Fruit fly (Drosophila melanogaster): ENCODE data around the gene Cog8.

The Cog8 gene

DNA sequence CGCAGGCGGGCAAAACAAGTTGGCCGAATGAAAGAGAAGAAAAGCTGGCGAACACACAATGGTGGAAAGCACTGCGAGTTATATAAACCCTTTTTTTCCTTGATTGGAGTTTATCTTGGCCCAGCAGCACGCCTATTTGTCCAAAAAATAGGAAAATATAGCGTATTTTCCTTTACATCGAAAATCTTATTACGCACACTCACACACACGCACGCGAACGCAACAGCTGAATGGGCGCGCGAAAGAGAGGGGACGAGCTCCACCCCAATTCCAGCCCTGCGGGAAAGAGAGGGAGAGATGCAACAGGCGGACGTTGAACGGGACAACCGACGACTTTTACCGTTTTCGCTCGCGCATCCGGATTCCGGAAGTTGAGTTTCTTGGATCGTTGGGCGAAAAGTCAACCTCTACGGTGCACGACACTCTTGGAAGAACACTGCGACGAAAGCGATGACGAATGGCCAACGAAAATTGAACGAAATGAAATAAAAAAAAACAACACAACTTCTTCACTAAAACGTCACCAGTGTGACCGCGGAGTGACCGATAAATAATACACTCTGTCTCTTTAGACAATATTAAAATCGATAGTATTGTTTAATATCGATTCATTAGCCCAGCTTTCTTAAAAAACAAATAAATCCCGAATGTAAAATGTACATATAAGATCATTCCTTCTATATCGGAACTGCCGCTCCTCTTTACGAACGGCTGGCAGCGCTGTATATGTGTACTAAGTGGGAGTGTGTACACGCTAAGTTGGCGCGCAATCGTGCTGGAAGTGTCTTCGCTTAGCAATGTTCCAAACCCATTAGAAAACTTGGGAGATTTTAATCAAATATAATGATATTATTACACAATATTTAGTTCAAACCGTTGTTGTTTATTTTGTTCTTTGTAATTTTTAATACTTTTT, 18.0 kb upstream of the Cog8 start, which contains the start of the genes Dlg5 and CG4970 (continued):
- no peak for TF ChIP-seq tap (tag; optimal IDR thresholded peaks at IDR 0.05)
- TF ChIP-seq CG10321 (GFP tag; IDR thresholded peaks at IDR 0.05), result peak; percentile 72
- no peak for TF ChIP-seq gce (GFP tag; IDR thresholded peaks at IDR 0.05)
- no peak; the same call in 1 of the 2 replicates for TF ChIP-seq Rfx (GFP tag; IDR thresholded peaks at IDR 0.05)
- peak; percentile 63 for TF ChIP-seq kni (GFP tag; optimal IDR thresholded peaks at IDR 0.05)
- TF ChIP-seq sqz (GFP tag; optimal IDR thresholded peaks at IDR 0.05), result no peak
- TF ChIP-seq CG2199 (GFP tag; IDR thresholded peaks at IDR 0.05), result no peak
- TF ChIP-seq mirr (GFP tag; optimal IDR thresholded peaks at IDR 0.05), result no peak
- TF ChIP-seq ATbp (GFP tag; optimal IDR thresholded peaks at IDR 0.05), result no peak
- no peak for TF ChIP-seq CG16863 (GFP tag; optimal IDR thresholded peaks at IDR 0.05)
- peak; percentile 20 for TF ChIP-seq lilli (GFP tag; optimal IDR thresholded peaks at IDR 0.05)
- TF ChIP-seq B-H2 (GFP tag; optimal IDR thresholded peaks at IDR 0.05), result no peak
- no peak for TF ChIP-seq CG12236 (GFP tag; optimal IDR thresholded peaks at IDR 0.05)
- peak; percentile 38 for TF ChIP-seq CG13624 (GFP tag; optimal IDR thresholded peaks at IDR 0.05)
- no peak for TF ChIP-seq CG1024 (GFP tag; IDR thresholded peaks at IDR 0.05)
- no peak for TF ChIP-seq CG3726 (GFP tag; IDR thresholded peaks at IDR 0.05)
- TF ChIP-seq CG17359 (tag; optimal IDR thresholded peaks at IDR 0.05), result no peak
- no peak for TF ChIP-seq dmrt99B (tag; optimal IDR thresholded peaks at IDR 0.05)
- no peak for TF ChIP-seq CG9727 (GFP tag; optimal IDR thresholded peaks at IDR 0.05)
- no peak for TF ChIP-seq CG6683 (GFP tag; optimal IDR thresholded peaks at IDR 0.05)
- peak in 1 of 2 experiments; percentile 17 for TF ChIP-seq dpn (GFP tag; optimal IDR thresholded peaks at IDR 0.05)
- TF ChIP-seq ftz-f1 (GFP tag; optimal IDR thresholded peaks at IDR 0.05), result no peak
- no peak for TF ChIP-seq lbe (GFP tag; optimal IDR thresholded peaks at IDR 0.05)
- TF ChIP-seq CG16779 (GFP tag; IDR thresholded peaks at IDR 0.05), result no peak
- no peak for TF ChIP-seq vfl (GFP tag; optimal IDR thresholded peaks at IDR 0.05)
- peak; percentile 15; the same call in 1 of the 2 replicates for TF ChIP-seq ato (GFP tag; IDR thresholded peaks at IDR 0.05; ENCODE audit: partially characterized antibody)
- TF ChIP-seq ro (GFP tag; IDR thresholded peaks at IDR 0.05), result no peak
- TF ChIP-seq nmo (GFP tag; optimal IDR thresholded peaks at IDR 0.05), result peak; percentile 17
- no peak for TF ChIP-seq CG12391 (tag; optimal IDR thresholded peaks at IDR 0.05)
- TF ChIP-seq CG6272 (GFP tag; IDR thresholded peaks at IDR 0.05), result no peak
- no peak for TF ChIP-seq CG14050 (GFP tag; IDR thresholded peaks at IDR 0.05)
- TF ChIP-seq Mrtf (GFP tag; IDR thresholded peaks at IDR 0.05), result no peak
- no peak for TF ChIP-seq CG2678 (tag; optimal IDR thresholded peaks at IDR 0.05)
- no peak for TF ChIP-seq Dip2 (GFP tag; IDR thresholded peaks at IDR 0.05)
- no peak for TF ChIP-seq tio (GFP tag; optimal IDR thresholded peaks at IDR 0.05)
- no peak for TF ChIP-seq CG1602 (GFP tag; optimal IDR thresholded peaks at IDR 0.05)
- no peak for TF ChIP-seq ttk (GFP tag; IDR thresholded peaks at IDR 0.05)
- TF ChIP-seq HLH54F (GFP tag; optimal IDR thresholded peaks at IDR 0.05), result no peak
- TF ChIP-seq Ets65A (GFP tag), result peak; percentile 90
- TF ChIP-seq wek (GFP tag; optimal IDR thresholded peaks at IDR 0.05), result no peak
- TF ChIP-seq Antp (GFP tag; optimal IDR thresholded peaks at IDR 0.05), result no peak
- no peak; the same call in 1 of the 3 replicates for TF ChIP-seq Aef1 (GFP tag; IDR thresholded peaks at IDR 0.05)
- TF ChIP-seq CG2712 (tag; optimal IDR thresholded peaks at IDR 0.05), result no peak
- peak; percentile 71 for TF ChIP-seq Dref (GFP tag; IDR thresholded peaks at IDR 0.05)
- TF ChIP-seq pho (GFP tag; optimal IDR thresholded peaks at IDR 0.05), result no peak
- peak in 1 of 2 experiments; percentile 61 for TF ChIP-seq insv (GFP tag; optimal IDR thresholded peaks at IDR 0.05)
- TF ChIP-seq cato (GFP tag; optimal IDR thresholded peaks at IDR 0.05; ENCODE audit: borderline replicate concordance), result no peak
- no peak for TF ChIP-seq gcm (GFP tag; optimal IDR thresholded peaks at IDR 0.05)
- peak; percentile 98 for TF ChIP-seq cg (GFP tag; optimal IDR thresholded peaks at IDR 0.05)
- TF ChIP-seq CG3995 (GFP tag; optimal IDR thresholded peaks at IDR 0.05), result peak; percentile 12
